Worm (Caenorhabditis elegans) whole organism, early embryonic: ENCODE results near the gene F47B8.8.

Experiments
- B0310.2 ChIP-seq: sonication (generic microtip); optimal IDR thresholded peaks from 2 replicates; lab custom pipeline; 2016; ENCODE audit warnings: mild to moderate bottlenecking, missing genetic modification characterization, missing compliant biosample characterization
- ama-1 ChIP-seq: fragments of 150-350 bp; optimal IDR thresholded peaks from 2 replicates; lab custom pipeline; 2014
- hmg-4 ChIP-seq: fragments of 200-800 bp; sonication (Bioruptor generic); optimal IDR thresholded peaks from 2 replicates; lab custom pipeline; 2018; ENCODE audit warnings: mild to moderate bottlenecking, missing genetic modification characterization, missing compliant biosample characterization
- pes-1 ChIP-seq: fragments of 200-800 bp; sonication (Bioruptor generic); IDR thresholded peaks from 2 replicates; pipeline ENCODE4 v1.3.6; 2022; ENCODE audit warnings: missing genetic modification reagents, missing genetic modification characterization, missing compliant biosample characterization
- tra-4 ChIP-seq: sonication (generic microtip); optimal IDR thresholded peaks from 2 replicates; lab custom pipeline; 2017; ENCODE audit warnings: missing genetic modification characterization, missing compliant biosample characterization

DNA sequence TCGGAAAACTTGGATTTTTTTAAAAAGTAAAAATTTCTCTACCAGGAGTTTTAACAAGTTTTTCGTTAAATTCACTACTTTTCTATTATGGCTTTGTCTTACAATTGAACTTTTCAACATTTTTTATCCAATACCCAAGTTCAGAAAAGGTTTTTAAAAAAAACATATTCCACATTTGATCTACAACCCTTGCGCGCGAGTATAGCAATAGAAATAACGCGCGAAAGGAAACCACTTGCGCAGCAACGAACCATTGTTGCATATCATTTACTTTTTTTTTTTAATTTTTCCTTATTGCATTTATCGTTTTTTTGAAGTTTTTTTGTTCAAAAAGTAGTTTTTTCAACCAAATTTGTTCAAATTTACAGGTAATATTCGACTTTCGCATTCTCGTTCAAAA is 45.7 kb upstream of the F47B8.8 start, which contains the start of gene F40G12.11:
- TF ChIP-seq B0310.2 (tag; lab: Kevin White, UChicago) (no peak), tra-4 (tag; lab: Kevin White, UChicago) (no peak), ama-1 (no peak), hmg-4 (GFP tag; lab: Kevin White, UChicago) (no peak), pes-1 (no peak)
